Worm (Caenorhabditis elegans) whole organism, young adult: Measurements from ENCODE around the gene wdr-83.
A peak's percentile ranks its signal among the peaks of the same experiment; 100 is the strongest.

Experiments used
- B0035.1 ChIP-seq: sonication (generic microtip); optimal IDR thresholded peaks from 2 replicates; lab custom pipeline; 2016; ENCODE audit warnings: missing genetic modification characterization, mild to moderate bottlenecking, missing compliant biosample characterization, missing genotype, missing genetic modification reagents
- B0336.3 ChIP-seq: fragments of 200-800 bp; sonication (Bioruptor generic); IDR thresholded peaks from 2 replicates; pipeline ENCODE4 v1.3.6; 2022; ENCODE audit warnings: missing genetic modification characterization, missing compliant biosample characterization
- C06A6.2 ChIP-seq: fragments of 200-800 bp; sonication (Bioruptor generic); conservative IDR thresholded peaks from 2 replicates; pipeline ENCODE4 v1.3.6; 2022; ENCODE audit warnings: missing genetic modification characterization, missing compliant biosample characterization
- F33H1.4 ChIP-seq: fragments of 200-800 bp; sonication (Bioruptor generic); IDR thresholded peaks from 2 replicates; pipeline ENCODE4 v1.3.6; 2022; ENCODE audit warnings: missing genetic modification reagents, missing genetic modification characterization, missing compliant biosample characterization
- F39B2.1 ChIP-seq: fragments of 200-800 bp; sonication (Bioruptor generic); IDR thresholded peaks from 2 replicates; pipeline ENCODE4 v1.3.6; 2022; ENCODE audit warnings: missing genetic modification reagents, missing genetic modification characterization, missing compliant biosample characterization
- F52B5.7 ChIP-seq: sonication (generic microtip); optimal IDR thresholded peaks from 2 replicates; lab custom pipeline; 2016; ENCODE audit warnings: mild to moderate bottlenecking, missing genetic modification characterization, missing compliant biosample characterization
- F55B11.4 ChIP-seq: sonication (generic microtip); optimal IDR thresholded peaks from 2 replicates; lab custom pipeline; 2016; ENCODE audit warnings: missing compliant biosample characterization, missing genetic modification characterization, borderline replicate concordance; ENCODE audit not compliant: insufficient read depth
- F57A8.1 ChIP-seq: fragments of 200-800 bp; sonication (Bioruptor generic); optimal IDR thresholded peaks from 2 replicates; lab custom pipeline; 2018; ENCODE audit warnings: mild to moderate bottlenecking, missing genetic modification characterization, moderate library complexity, missing compliant biosample characterization
- F57C9.4 ChIP-seq: sonication (generic microtip); optimal IDR thresholded peaks from 2 replicates; lab custom pipeline; 2017; ENCODE audit warnings: mild to moderate bottlenecking, missing genetic modification characterization, missing compliant biosample characterization
- Y53F4B.3 ChIP-seq: fragments of 200-800 bp; sonication (Bioruptor generic); IDR thresholded peaks from 2 replicates; pipeline ENCODE4 v1.3.6; 2022; ENCODE audit warnings: missing genetic modification reagents, missing genetic modification characterization, missing compliant biosample characterization
- Y56A3A.18 ChIP-seq: fragments of 200-800 bp; sonication (Bioruptor generic); IDR thresholded peaks from 2 replicates; pipeline ENCODE4 v1.3.6; 2022; ENCODE audit warnings: missing genetic modification reagents, missing genetic modification characterization, missing compliant biosample characterization
- Y79H2A.3 ChIP-seq: fragments of 200-800 bp; sonication (Bioruptor generic); conservative IDR thresholded peaks from 2 replicates; pipeline ENCODE4 v1.3.6; 2022; ENCODE audit warnings: missing genetic modification reagents, missing genetic modification characterization, missing compliant biosample characterization
- Y95B8A.8 ChIP-seq: fragments of 200-800 bp; sonication (Bioruptor generic); IDR thresholded peaks from 2 replicates; pipeline ENCODE4 v1.3.6; 2022; ENCODE audit warnings: missing genetic modification reagents, missing genetic modification characterization, missing compliant biosample characterization
- ZK185.1 ChIP-seq: sonication (generic microtip); optimal IDR thresholded peaks from 2 replicates; lab custom pipeline; 2016; ENCODE audit warnings: mild to moderate bottlenecking, missing genetic modification characterization, missing compliant biosample characterization; ENCODE audit not compliant: poor library complexity, severe bottlenecking
- akir-1 ChIP-seq: fragments of 200-800 bp; sonication (Bioruptor generic); optimal IDR thresholded peaks from 2 replicates; lab custom pipeline; 2018; ENCODE audit warnings: mild to moderate bottlenecking, missing genetic modification characterization, moderate library complexity, missing compliant biosample characterization
- ama-1 ChIP-seq, 3 experiments: fragments of 150-350 bp in 1 of 3; sonication (generic microtip) in 2 of 3; optimal IDR thresholded peaks; 2 replicates each; lab custom pipeline; 2014 to 2018; ENCODE audit warnings: missing biosample characterization in 2 of 3, missing genetic modification characterization in 2 of 3, missing genetic modification reagents in 2 of 3
- aptf-3 ChIP-seq: fragments of 200-800 bp; sonication (Bioruptor generic); IDR thresholded peaks from 2 replicates; pipeline ENCODE4 v1.3.6; 2022; ENCODE audit warnings: missing genetic modification characterization, missing compliant biosample characterization
- attf-5 ChIP-seq: fragments of 200-800 bp; sonication (Bioruptor generic); optimal IDR thresholded peaks from 2 replicates; lab custom pipeline; 2018; ENCODE audit warnings: mild to moderate bottlenecking, missing genetic modification characterization, missing compliant biosample characterization
- ceh-100 ChIP-seq: fragments of 200-800 bp; sonication (Bioruptor generic); IDR thresholded peaks from 2 replicates; pipeline ENCODE4 v1.3.6; 2022; ENCODE audit warnings: missing genetic modification reagents, missing genetic modification characterization, missing compliant biosample characterization
- ceh-40 ChIP-seq: fragments of 200-800 bp; sonication (Bioruptor generic); IDR thresholded peaks from 2 replicates; pipeline ENCODE4 v1.3.6; 2022; ENCODE audit warnings: missing genetic modification characterization, missing compliant biosample characterization
- ceh-58 ChIP-seq: fragments of 200-800 bp; sonication (Bioruptor generic); IDR thresholded peaks from 2 replicates; pipeline ENCODE4 v1.3.6; 2022; ENCODE audit warnings: missing genetic modification characterization, missing compliant biosample characterization
- ceh-79 ChIP-seq: sonication (generic microtip); optimal IDR thresholded peaks from 2 replicates; lab custom pipeline; 2017; ENCODE audit warnings: mild to moderate bottlenecking, missing genetic modification characterization, missing compliant biosample characterization
- dpff-1 ChIP-seq: sonication (generic microtip); optimal IDR thresholded peaks from 2 replicates; lab custom pipeline; 2017; ENCODE audit warnings: mild to moderate bottlenecking, missing genetic modification characterization, missing compliant biosample characterization
- dpl-1 ChIP-seq: fragments of 150-350 bp; optimal IDR thresholded peaks from 2 replicates; lab custom pipeline; 2014; ENCODE audit warnings: missing biosample characterization, missing genetic modification reagents, missing genetic modification characterization
- egl-18 ChIP-seq: fragments of 200-800 bp; sonication (Bioruptor generic); IDR thresholded peaks from 2 replicates; pipeline ENCODE4 v1.3.6; 2022; ENCODE audit warnings: missing genetic modification reagents, missing genetic modification characterization, missing compliant biosample characterization
- egrh-3 ChIP-seq: fragments of 200-800 bp; sonication (Bioruptor generic); IDR thresholded peaks from 2 replicates; pipeline ENCODE4 v1.3.6; 2022; ENCODE audit warnings: missing genetic modification reagents, missing genetic modification characterization, missing compliant biosample characterization
- ekl-4 ChIP-seq: fragments of 200-800 bp; sonication (Bioruptor generic); IDR thresholded peaks from 2 replicates; pipeline ENCODE4 v1.3.6; 2022; ENCODE audit warnings: missing genetic modification reagents, missing genetic modification characterization, missing compliant biosample characterization
- gei-17 ChIP-seq: fragments of 200-800 bp; sonication (Bioruptor generic); optimal IDR thresholded peaks from 2 replicates; lab custom pipeline; 2018; ENCODE audit warnings: mild to moderate bottlenecking, missing genetic modification characterization, missing compliant biosample characterization
- hmg-20 ChIP-seq: fragments of 200-800 bp; sonication (Bioruptor generic); IDR thresholded peaks from 2 replicates; pipeline ENCODE4 v1.3.6; 2022; ENCODE audit warnings: missing genetic modification reagents, missing genetic modification characterization, missing compliant biosample characterization
- let-526 ChIP-seq: fragments of 200-800 bp; sonication (Bioruptor generic); IDR thresholded peaks from 2 replicates; pipeline ENCODE4 v1.3.6; 2022; ENCODE audit warnings: missing genetic modification reagents, missing genetic modification characterization, missing compliant biosample characterization
- lin-54 ChIP-seq: fragments of 200-800 bp; sonication (Bioruptor generic); optimal IDR thresholded peaks from 2 replicates; lab custom pipeline; 2018; ENCODE audit warnings: mild to moderate bottlenecking, missing genetic modification characterization, missing compliant biosample characterization
- lsl-1 ChIP-seq: fragments of 200-800 bp; sonication (Bioruptor generic); optimal IDR thresholded peaks from 2 replicates; lab custom pipeline; 2018; ENCODE audit warnings: mild to moderate bottlenecking, missing genetic modification characterization, moderate library complexity, missing compliant biosample characterization
- lsy-27 ChIP-seq: sonication (generic microtip); optimal IDR thresholded peaks from 2 replicates; lab custom pipeline; 2017; ENCODE audit warnings: missing genetic modification characterization, mild to moderate bottlenecking, missing compliant biosample characterization, antibody characterized with exemption, missing genotype, borderline replicate concordance; ENCODE audit not compliant: insufficient read depth
- madf-10 ChIP-seq: sonication (generic microtip); optimal IDR thresholded peaks from 2 replicates; lab custom pipeline; 2016; ENCODE audit warnings: mild to moderate bottlenecking, missing genetic modification characterization, missing compliant biosample characterization
- madf-6 ChIP-seq: fragments of 200-800 bp; sonication (Bioruptor generic); IDR thresholded peaks from 2 replicates; pipeline ENCODE4 v1.3.6; 2022; ENCODE audit warnings: missing genetic modification reagents, missing genetic modification characterization, missing compliant biosample characterization
- madf-8 ChIP-seq: fragments of 200-800 bp; sonication (Bioruptor generic); conservative IDR thresholded peaks from 2 replicates; pipeline ENCODE4 v1.3.6; 2022; ENCODE audit warnings: missing genetic modification reagents, missing genetic modification characterization, missing compliant biosample characterization
- nfya-1 ChIP-seq: sonication (generic microtip); optimal IDR thresholded peaks from 2 replicates; lab custom pipeline; 2017; ENCODE audit warnings: antibody characterized with exemption, missing compliant biosample characterization, missing genetic modification characterization, borderline replicate concordance; ENCODE audit not compliant: insufficient read depth
- nfya-2 ChIP-seq: fragments of 200-800 bp; sonication (Bioruptor generic); IDR thresholded peaks from 2 replicates; pipeline ENCODE4 v1.3.6; 2022; ENCODE audit warnings: missing genetic modification reagents, missing genetic modification characterization, missing compliant biosample characterization
- nfyb-1 ChIP-seq: fragments of 200-800 bp; sonication (Bioruptor generic); IDR thresholded peaks from 2 replicates; pipeline ENCODE4 v1.3.6; 2022; ENCODE audit warnings: missing genetic modification reagents, missing genetic modification characterization, missing compliant biosample characterization
- nhr-120 ChIP-seq: fragments of 200-800 bp; sonication (Bioruptor generic); IDR thresholded peaks from 2 replicates; pipeline ENCODE4 v1.3.6; 2022; ENCODE audit warnings: missing genetic modification characterization, missing compliant biosample characterization
- nhr-179 ChIP-seq: sonication (generic microtip); optimal IDR thresholded peaks from 2 replicates; lab custom pipeline; 2016; ENCODE audit warnings: mild to moderate bottlenecking, missing genetic modification characterization, missing compliant biosample characterization
- nhr-90 ChIP-seq: sonication (generic microtip); optimal IDR thresholded peaks from 2 replicates; lab custom pipeline; 2016; ENCODE audit warnings: missing genotype, mild to moderate bottlenecking, missing genetic modification characterization, missing compliant biosample characterization
- rcor-1 ChIP-seq: fragments of 200-800 bp; sonication (Bioruptor generic); IDR thresholded peaks from 2 replicates; pipeline ENCODE4 v1.3.6; 2022; ENCODE audit warnings: missing genetic modification reagents, missing genetic modification characterization, missing compliant biosample characterization
- sptf-2 ChIP-seq: fragments of 200-800 bp; sonication (Bioruptor generic); optimal IDR thresholded peaks from 2 replicates; lab custom pipeline; 2018; ENCODE audit warnings: mild to moderate bottlenecking, missing genetic modification characterization, missing compliant biosample characterization
- tbx-9 ChIP-seq: sonication (generic microtip); optimal IDR thresholded peaks from 2 replicates; lab custom pipeline; 2016; ENCODE audit warnings: borderline replicate concordance, missing genetic modification characterization, inconsistent platforms, missing compliant biosample characterization
- ztf-18 ChIP-seq: sonication (generic microtip); optimal IDR thresholded peaks from 2 replicates; lab custom pipeline; 2016; ENCODE audit warnings: missing genotype, mild to moderate bottlenecking, missing genetic modification characterization, missing compliant biosample characterization
- ztf-25 ChIP-seq: fragments of 200-800 bp; sonication (Bioruptor generic); IDR thresholded peaks from 2 replicates; pipeline ENCODE4 v1.3.6; 2022; ENCODE audit warnings: missing genetic modification reagents, missing genetic modification characterization, missing compliant biosample characterization
- ztf-28 ChIP-seq: fragments of 200-800 bp; sonication (Bioruptor generic); IDR thresholded peaks from 2 replicates; pipeline ENCODE4 v1.3.6; 2022; ENCODE audit warnings: missing genetic modification reagents, missing genetic modification characterization, missing compliant biosample characterization

The wdr-83 gene

ce11 chrII:5057315-5057714 lies 25.8 kb upstream of the wdr-83 start:
- no peak for TF ChIP-seq F39B2.1 (GFP tag; lab: Robert Waterston, UW)
- TF ChIP-seq lsl-1 = peak; percentile 69
- peak; percentile 88 for TF ChIP-seq ekl-4
- TF ChIP-seq ceh-79 (tag; lab: Kevin White, UChicago) = peak; percentile 19
- no peak for TF ChIP-seq sptf-2 (GFP tag; lab: Kevin White, UChicago)
- TF ChIP-seq ceh-100 (GFP tag; lab: Robert Waterston, UW) = peak; percentile 86
- TF ChIP-seq ZK185.1 (tag; lab: Kevin White, UChicago) = peak; percentile 26
- peak; percentile 53; the same call in 1 of the 2 replicates for TF ChIP-seq hmg-20 (GFP tag; lab: Robert Waterston, UW)
- peak; percentile 86; the same call in 1 of the 2 replicates for TF ChIP-seq aptf-3
- peak; percentile 88 for TF ChIP-seq nfyb-1 (GFP tag; lab: Robert Waterston, UW)
- no peak for TF ChIP-seq gei-17 (GFP tag; lab: Kevin White, UChicago)
- no peak for TF ChIP-seq Y79H2A.3 (GFP tag; lab: Robert Waterston, UW)
- TF ChIP-seq Y53F4B.3 = no peak
- no peak for TF ChIP-seq ztf-25
- TF ChIP-seq B0035.1 (tag; lab: Kevin White, UChicago) = peak; percentile 41
- peak; percentile 72 for TF ChIP-seq F33H1.4 (GFP tag; lab: Robert Waterston, UW)
- TF ChIP-seq F52B5.7 (tag; lab: Kevin White, UChicago) = no peak
- 0 out of 2 replicates have a peak, but pooled peaks have one; percentile 19 for TF ChIP-seq let-526
- no peak for TF ChIP-seq F57C9.4 (tag; lab: Kevin White, UChicago)
- TF ChIP-seq nfya-1 (tag; lab: Kevin White, UChicago) = no peak
- no peak for TF ChIP-seq dpff-1
- TF ChIP-seq F55B11.4 (tag; lab: Kevin White, UChicago) = no peak
- peak; percentile 4 for TF ChIP-seq nhr-90 (tag; lab: Kevin White, UChicago)
- peak; percentile 63 for TF ChIP-seq C06A6.2 (GFP tag; lab: Robert Waterston, UW)
- TF ChIP-seq lin-54 = peak; percentile 64
- TF ChIP-seq ztf-18 (tag; lab: Kevin White, UChicago) = peak; percentile 32
- no peak for TF ChIP-seq dpl-1 (GFP tag; lab: Kevin White, UChicago)
- no peak for TF ChIP-seq ama-1 (optimal IDR thresholded peaks at IDR 0.05; lab: Kevin White, UChicago)
- peak in 1 of 2 experiments; percentile 68 for TF ChIP-seq ama-1 (GFP tag; optimal IDR thresholded peaks at IDR 0.05; lab: Kevin White, UChicago)
- peak; percentile 83 for TF ChIP-seq rcor-1 (GFP tag; lab: Robert Waterston, UW)
- peak; percentile 89 for TF ChIP-seq Y56A3A.18 (GFP tag; lab: Robert Waterston, UW)
- TF ChIP-seq ceh-40 (GFP tag; lab: Robert Waterston, UW) = 0 out of 2 replicates have a peak, but pooled peaks have one; percentile 42
- no peak for TF ChIP-seq Y95B8A.8 (GFP tag; lab: Robert Waterston, UW)
- TF ChIP-seq nhr-179 (tag; lab: Kevin White, UChicago) = no peak
- no peak for TF ChIP-seq egrh-3
- no peak for TF ChIP-seq tbx-9 (tag; lab: Kevin White, UChicago)
- TF ChIP-seq ztf-28 = peak; percentile 48; the same call in 1 of the 2 replicates
- TF ChIP-seq F57A8.1 (GFP tag; lab: Kevin White, UChicago) = no peak
- TF ChIP-seq B0336.3 (GFP tag; lab: Robert Waterston, UW) = peak; percentile 67
- peak; percentile 40 for TF ChIP-seq madf-10
- TF ChIP-seq akir-1 (GFP tag; lab: Kevin White, UChicago) = no peak
- no peak for TF ChIP-seq lsy-27 (tag; lab: Kevin White, UChicago)
- TF ChIP-seq madf-6 (GFP tag; lab: Robert Waterston, UW) = peak; percentile 85
- TF ChIP-seq attf-5 = no peak
- peak; percentile 41 for TF ChIP-seq madf-8 (GFP tag; lab: Robert Waterston, UW)
- TF ChIP-seq nfya-2 (GFP tag; lab: Robert Waterston, UW) = no peak
- TF ChIP-seq nhr-120 (GFP tag; lab: Robert Waterston, UW) = no peak
- TF ChIP-seq egl-18 = no peak
- no peak for TF ChIP-seq ceh-58 (GFP tag; lab: Robert Waterston, UW)
